Fruit fly (Drosophila melanogaster) whole organism, embryonic: Measurements from ENCODE around the gene CG18234.
A peak's percentile ranks its signal among the peaks of the same experiment; 100 is the strongest.

ENCODE experiments used
- Adf1 ChIP-seq: fragments of 200-800 bp; sonication (Bioruptor generic); IDR thresholded peaks from 2 replicates; pipeline ENCODE4 v1.3.6; 2022; ENCODE audit warnings: missing biosample characterization, missing genetic modification characterization
- CG10366 ChIP-seq: fragments of 200-800 bp; sonication (Bioruptor generic); IDR thresholded peaks from 2 replicates; pipeline ENCODE4 v1.3.6; 2022; ENCODE audit warnings: missing biosample characterization, missing genetic modification characterization
- CG10654 ChIP-seq: fragments of 200-800 bp; sonication (Bioruptor generic); optimal IDR thresholded peaks from 2 replicates; lab custom pipeline; 2016; ENCODE audit warnings: missing biosample characterization, missing genetic modification characterization
- CG10979 ChIP-seq: fragments of 200-800 bp; sonication (Bioruptor generic); optimal IDR thresholded peaks from 2 replicates; lab custom pipeline; 2018; ENCODE audit warnings: missing biosample characterization, mild to moderate bottlenecking, missing genetic modification characterization, moderate library complexity
- CG11456 ChIP-seq: fragments of 200-800 bp; sonication (Bioruptor generic); IDR thresholded peaks from 3 replicates; pipeline ENCODE4 v1.3.6; 2022; ENCODE audit warnings: missing biosample characterization, missing genetic modification characterization
- CG12391 ChIP-seq: fragments of 200-800 bp; sonication (Bioruptor generic); optimal IDR thresholded peaks from 3 replicates; lab custom pipeline; 2018; ENCODE audit warnings: missing biosample characterization, mild to moderate bottlenecking, missing genetic modification characterization, moderate library complexity
- CG13287 ChIP-seq: fragments of 200-800 bp; sonication (Bioruptor generic); IDR thresholded peaks from 2 replicates; pipeline ENCODE4 v1.3.6; 2022; ENCODE audit warnings: missing biosample characterization, missing genetic modification characterization; ENCODE audit not compliant: partially characterized antibody
- CG13424 ChIP-seq: fragments of 200-800 bp; sonication (Bioruptor generic); optimal IDR thresholded peaks from 2 replicates; lab custom pipeline; 2019; ENCODE audit warnings: missing biosample characterization, mild to moderate bottlenecking, missing genetic modification characterization, moderate library complexity
- CG13775 ChIP-seq: fragments of 200-800 bp; sonication (Bioruptor generic); optimal IDR thresholded peaks from 3 replicates; lab custom pipeline; 2017; ENCODE audit warnings: missing biosample characterization, mild to moderate bottlenecking, missing genetic modification characterization
- CG14667 ChIP-seq: fragments of 200-800 bp; sonication (Bioruptor generic); IDR thresholded peaks from 2 replicates; pipeline ENCODE4 v1.3.6; 2022; ENCODE audit warnings: missing biosample characterization, missing genetic modification characterization
- CG14710 ChIP-seq: fragments of 200-800 bp; sonication (Bioruptor generic); optimal IDR thresholded peaks from 3 replicates; lab custom pipeline; 2019; ENCODE audit warnings: missing biosample characterization, mild to moderate bottlenecking, missing genetic modification characterization, moderate library complexity
- CG14965 ChIP-seq: fragments of 200-800 bp; sonication (Bioruptor generic); optimal IDR thresholded peaks from 2 replicates; lab custom pipeline; 2016; ENCODE audit warnings: missing biosample characterization, missing genetic modification characterization, borderline replicate concordance
- CG15479 ChIP-seq: fragments of 200-800 bp; sonication (Bioruptor generic); optimal IDR thresholded peaks from 3 replicates; lab custom pipeline; 2019; ENCODE audit warnings: missing biosample characterization, mild to moderate bottlenecking, missing genetic modification characterization, moderate library complexity
- CG18599 ChIP-seq: fragments of 200-800 bp; sonication (Bioruptor generic); optimal IDR thresholded peaks from 3 replicates; lab custom pipeline; 2017; ENCODE audit warnings: missing biosample characterization, missing genetic modification characterization, mild to moderate bottlenecking, moderate library complexity, missing genetic modification reagents
- CG2129 ChIP-seq: fragments of 200-800 bp; sonication (Bioruptor generic); IDR thresholded peaks from 2 replicates; pipeline ENCODE4 v1.3.6; 2022; ENCODE audit warnings: missing biosample characterization, missing genetic modification characterization; ENCODE audit not compliant: partially characterized antibody
- CG31365 ChIP-seq: fragments of 200-800 bp; sonication (Bioruptor generic); optimal IDR thresholded peaks from 2 replicates; lab custom pipeline; 2018; ENCODE audit warnings: missing biosample characterization, mild to moderate bottlenecking, missing genetic modification characterization
- CG34376 ChIP-seq: fragments of 200-800 bp; sonication (Bioruptor generic); optimal IDR thresholded peaks from 2 replicates; lab custom pipeline; 2018; ENCODE audit warnings: missing biosample characterization, mild to moderate bottlenecking, missing genetic modification characterization
- CG3995 ChIP-seq: fragments of 200-800 bp; sonication (Bioruptor generic); optimal IDR thresholded peaks from 3 replicates; lab custom pipeline; 2016; ENCODE audit warnings: missing biosample characterization, missing genetic modification characterization
- CG6791 ChIP-seq: fragments of 200-800 bp; sonication (Bioruptor generic); IDR thresholded peaks from 3 replicates; pipeline ENCODE4 v1.3.6; 2022; ENCODE audit warnings: missing biosample characterization, missing genetic modification characterization; ENCODE audit not compliant: partially characterized antibody
- CG7786 ChIP-seq: fragments of 200-800 bp; sonication (Bioruptor generic); optimal IDR thresholded peaks from 2 replicates; lab custom pipeline; 2016; ENCODE audit warnings: missing biosample characterization, missing genetic modification characterization
- CG8924 ChIP-seq: fragments of 200-800 bp; optimal IDR thresholded peaks from 3 replicates; lab custom pipeline; 2019; ENCODE audit warnings: missing biosample characterization, mild to moderate bottlenecking, missing genetic modification characterization, moderate library complexity
- CG9727 ChIP-seq: fragments of 200-800 bp; sonication (Bioruptor generic); optimal IDR thresholded peaks from 3 replicates; lab custom pipeline; 2017; ENCODE audit warnings: missing biosample characterization, mild to moderate bottlenecking, missing genetic modification characterization
- Dip3 ChIP-seq: fragments of 200-800 bp; sonication (Bioruptor generic); optimal IDR thresholded peaks from 3 replicates; lab custom pipeline; 2016; ENCODE audit warnings: missing biosample characterization, missing genetic modification characterization
- Ets65A ChIP-seq: fragments of 200-800 bp; sonication (Bioruptor generic); peaks from one replicate; lab custom pipeline; 2016; ENCODE audit warnings: missing biosample characterization, missing genetic modification characterization
- Gsc ChIP-seq: fragments of 200-800 bp; sonication (Bioruptor generic); IDR thresholded peaks from 2 replicates; pipeline ENCODE4 v1.3.6; 2022; ENCODE audit warnings: missing biosample characterization, missing genetic modification characterization
- Hr39 ChIP-seq: fragments of >200 bp; optimal IDR thresholded peaks from 2 replicates; lab custom pipeline; 2017
- Oaz ChIP-seq: fragments of 200-800 bp; sonication (Bioruptor generic); IDR thresholded peaks from 2 replicates; pipeline ENCODE4 v1.3.6; 2022; ENCODE audit warnings: missing biosample characterization, missing genetic modification characterization
- Poxn ChIP-seq: fragments of 200-800 bp; sonication (Bioruptor generic); IDR thresholded peaks from 2 replicates; pipeline ENCODE4 v1.3.6; 2022; ENCODE audit warnings: missing biosample characterization, missing genetic modification characterization
- Scr ChIP-seq: fragments of 200-800 bp; sonication (Bioruptor generic); IDR thresholded peaks from 2 replicates; pipeline ENCODE4 v1.3.6; 2022; ENCODE audit warnings: missing biosample characterization, missing genetic modification characterization; ENCODE audit not compliant: partially characterized antibody
- Sry-δ ChIP-seq: fragments of 200-800 bp; sonication (Bioruptor generic); optimal IDR thresholded peaks from 2 replicates; lab custom pipeline; 2016; ENCODE audit warnings: missing biosample characterization, missing genetic modification characterization
- YL-1 ChIP-seq: fragments of 200-800 bp; sonication (Bioruptor generic); optimal IDR thresholded peaks from 3 replicates; lab custom pipeline; 2017; ENCODE audit warnings: missing biosample characterization, mild to moderate bottlenecking, missing genetic modification characterization
- aop ChIP-seq: fragments of 200-800 bp; sonication (Bioruptor generic); IDR thresholded peaks from 2 replicates; pipeline ENCODE4 v1.3.6; 2022; ENCODE audit warnings: missing biosample characterization, missing genetic modification characterization
- az2 ChIP-seq: fragments of 200-800 bp; sonication (Bioruptor generic); optimal IDR thresholded peaks from 3 replicates; lab custom pipeline; 2016; ENCODE audit warnings: missing biosample characterization, missing genetic modification characterization
- bsh ChIP-seq, 2 experiments: fragments of 200-800 bp; sonication (Bioruptor generic); optimal IDR thresholded peaks; 2 replicates each; lab custom pipeline; 2017 to 2018; ENCODE audit warnings: mild to moderate bottlenecking in 2 of 2, missing biosample characterization in 2 of 2, missing genetic modification characterization in 2 of 2, moderate library complexity in 1 of 2
- dm ChIP-seq: fragments of 200-800 bp; sonication (Bioruptor generic); optimal IDR thresholded peaks from 3 replicates; lab custom pipeline; 2016; ENCODE audit warnings: missing biosample characterization, missing genetic modification characterization
- esg ChIP-seq: fragments of 200-800 bp; sonication (Bioruptor generic); conservative IDR thresholded peaks from 2 replicates; pipeline ENCODE4 v1.3.6; 2022; ENCODE audit warnings: missing biosample characterization, missing genetic modification characterization
- fd96Cb ChIP-seq: fragments of 200-800 bp; sonication (Bioruptor generic); optimal IDR thresholded peaks from 2 replicates; lab custom pipeline; 2018; ENCODE audit warnings: missing biosample characterization, mild to moderate bottlenecking, missing genetic modification characterization, moderate library complexity
- fru ChIP-seq: fragments of >200 bp; optimal IDR thresholded peaks from 2 replicates; lab custom pipeline; 2017
- gcm2 ChIP-seq: fragments of 200-800 bp; sonication (Bioruptor generic); optimal IDR thresholded peaks from 2 replicates; lab custom pipeline; 2016; ENCODE audit warnings: missing biosample characterization, missing genetic modification characterization
- grau ChIP-seq: fragments of 200-800 bp; optimal IDR thresholded peaks from 3 replicates; lab custom pipeline; 2019; ENCODE audit warnings: missing biosample characterization, mild to moderate bottlenecking, missing genetic modification characterization, moderate library complexity
- kay ChIP-seq: fragments of 200-800 bp; sonication (Bioruptor generic); optimal IDR thresholded peaks from 2 replicates; lab custom pipeline; 2016; ENCODE audit warnings: missing biosample characterization, missing genetic modification characterization
- ken ChIP-seq: fragments of 200-800 bp; sonication (Bioruptor generic); IDR thresholded peaks from 3 replicates; pipeline ENCODE4 v1.3.6; 2022; ENCODE audit warnings: missing biosample characterization, missing genetic modification characterization
- lilli ChIP-seq: fragments of 200-800 bp; sonication (Bioruptor generic); optimal IDR thresholded peaks from 3 replicates; lab custom pipeline; 2016; ENCODE audit warnings: missing biosample characterization, missing genetic modification characterization
- mld ChIP-seq: fragments of 200-800 bp; sonication (Bioruptor generic); IDR thresholded peaks from 3 replicates; pipeline ENCODE4 v1.3.6; 2022; ENCODE audit warnings: missing biosample characterization, missing genetic modification characterization; ENCODE audit not compliant: partially characterized antibody
- pnt ChIP-seq: fragments of 200-800 bp; sonication (Bioruptor generic); optimal IDR thresholded peaks from 3 replicates; lab custom pipeline; 2016; ENCODE audit warnings: missing biosample characterization, missing genetic modification characterization
- pros ChIP-seq: fragments of 200-800 bp; sonication (Bioruptor generic); optimal IDR thresholded peaks from 3 replicates; lab custom pipeline; 2019; ENCODE audit warnings: missing biosample characterization, mild to moderate bottlenecking, missing genetic modification characterization, moderate library complexity
- sc ChIP-seq, 3 experiments: fragments of >200 bp in 2 of 3; fragments of 200-800 bp in 1 of 3; sonication (Bioruptor generic) in 1 of 3; optimal IDR thresholded peaks; 2 replicates in 2 of 3; 3 replicates in 1 of 3; lab custom pipeline; 2017; ENCODE audit warnings: mild to moderate bottlenecking in 1 of 3, missing biosample characterization in 1 of 3, missing genetic modification characterization in 1 of 3, missing genetic modification reagents in 1 of 3
- tin ChIP-seq: fragments of 200-800 bp; sonication (Bioruptor generic); optimal IDR thresholded peaks from 3 replicates; lab custom pipeline; 2016; ENCODE audit warnings: missing biosample characterization, missing genetic modification characterization
- unc-4 ChIP-seq: fragments of 200-800 bp; sonication (Bioruptor generic); IDR thresholded peaks from 2 replicates; pipeline ENCODE4 v1.3.6; 2022; ENCODE audit warnings: missing biosample characterization, missing genetic modification characterization; ENCODE audit not compliant: partially characterized antibody

CG18234 gene

DNA sequence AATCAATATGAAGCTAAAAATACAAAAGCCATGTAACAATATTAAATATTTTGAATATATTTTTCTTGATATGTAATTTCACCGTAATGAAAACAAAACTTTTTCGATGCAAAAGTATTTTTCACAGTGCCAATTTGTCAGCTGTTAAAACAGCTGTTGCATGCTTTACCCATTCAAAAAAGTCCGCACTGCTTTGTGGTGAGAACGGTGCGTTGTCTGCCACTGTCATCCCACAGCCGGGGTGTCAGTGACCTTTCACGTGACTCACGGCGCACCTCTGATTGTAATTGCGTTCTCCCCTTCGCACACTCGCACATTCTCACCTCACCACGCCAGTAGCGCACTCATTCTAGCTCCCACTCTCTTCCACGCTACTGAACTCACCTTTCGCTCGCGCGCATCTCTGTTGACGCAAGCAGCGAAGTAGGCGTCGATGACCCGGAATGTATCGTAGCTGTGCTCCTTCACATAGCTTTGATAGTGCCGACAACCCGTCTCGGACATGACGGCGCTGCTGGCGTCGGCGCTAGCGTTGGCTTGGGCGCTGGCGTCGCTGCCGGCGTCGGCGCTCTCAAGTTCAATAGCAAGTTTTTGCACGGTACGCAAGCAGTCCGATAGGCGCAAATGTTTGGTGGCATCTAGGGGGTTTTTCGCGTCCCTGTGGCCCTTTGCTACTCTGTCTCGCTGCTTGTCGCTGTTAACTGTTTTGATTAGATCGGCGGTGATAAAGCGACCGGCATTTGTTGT, 17.9 kb downstream of the CG18234 start (continued):
- peak; percentile 86 for TF ChIP-seq kay (GFP tag; lab: Kevin White, UChicago)
- TF ChIP-seq unc-4, result peak; percentile 68
- no peak for TF ChIP-seq Poxn (GFP tag; lab: Robert Waterston, UW)
- no peak for TF ChIP-seq Hr39 (lab: Kevin White, UChicago)
- peak; percentile 64 for TF ChIP-seq CG18599 (GFP tag; lab: Kevin White, UChicago)
- no peak for TF ChIP-seq CG10654 (GFP tag; lab: Kevin White, UChicago)
- TF ChIP-seq tin (GFP tag; lab: Kevin White, UChicago), result peak; percentile 1
- TF ChIP-seq grau, result peak; percentile 48
- peak; percentile 16 for TF ChIP-seq dm
- peak; percentile 60; the same call in 2 of the 3 replicates for TF ChIP-seq ken (GFP tag; lab: Robert Waterston, UW)
- TF ChIP-seq mld (GFP tag; lab: Robert Waterston, UW), result no peak
- peak; percentile 90 for TF ChIP-seq CG3995
- TF ChIP-seq CG2129, result peak; percentile 39
- TF ChIP-seq CG31365, result peak; percentile 95
- TF ChIP-seq CG14667 (GFP tag; lab: Robert Waterston, UW), result no peak
- peak; percentile 82 for TF ChIP-seq pros (GFP tag; lab: Kevin White, UChicago)
- no peak for TF ChIP-seq YL-1 (GFP tag; lab: Kevin White, UChicago)
- TF ChIP-seq CG13287 (GFP tag; lab: Robert Waterston, UW), result peak; percentile 81
- peak; percentile 38 for TF ChIP-seq CG7786
- peak; percentile 64 for TF ChIP-seq CG6791
- TF ChIP-seq CG14965 (GFP tag; lab: Kevin White, UChicago), result no peak
- peak; percentile 51 for TF ChIP-seq CG10979 (tag; lab: Kevin White, UChicago)
- no peak for TF ChIP-seq Gsc
- TF ChIP-seq Sry-δ (GFP tag; lab: Kevin White, UChicago), result peak; percentile 46
- TF ChIP-seq gcm2 (GFP tag; lab: Kevin White, UChicago), result peak; percentile 7
- 0 out of 2 replicates have a peak, but pooled peaks have one; percentile 29 for TF ChIP-seq aop (GFP tag; lab: Robert Waterston, UW)
- peak; percentile 46 for TF ChIP-seq CG9727 (GFP tag; lab: Kevin White, UChicago)
- TF ChIP-seq bsh (GFP tag; optimal IDR thresholded peaks at IDR 0.05; lab: Kevin White, UChicago), result peak in 1 of 2 experiments; percentile 61
- TF ChIP-seq CG12391, result peak; percentile 62
- no peak for TF ChIP-seq Oaz (GFP tag; lab: Robert Waterston, UW)
- TF ChIP-seq CG13775 (GFP tag; lab: Kevin White, UChicago), result peak; percentile 6
- peak; percentile 75 for TF ChIP-seq Ets65A (GFP tag; lab: Kevin White, UChicago)
- TF ChIP-seq CG14710 (tag; lab: Kevin White, UChicago), result peak; percentile 47
- TF ChIP-seq CG34376 (GFP tag; lab: Kevin White, UChicago), result peak; percentile 70
- TF ChIP-seq CG11456 (GFP tag; lab: Robert Waterston, UW), result peak; percentile 66; the same call in 2 of the 3 replicates
- TF ChIP-seq fru (lab: Kevin White, UChicago), result no peak
- peak; percentile 33; the same call in 1 of the 2 replicates for TF ChIP-seq esg (GFP tag; lab: Robert Waterston, UW)
- TF ChIP-seq Adf1 (GFP tag; lab: Robert Waterston, UW), result peak; percentile 100
- TF ChIP-seq CG10366 (GFP tag; lab: Robert Waterston, UW), result peak; percentile 48
- TF ChIP-seq Scr, result peak; percentile 75
- peak; percentile 67 for TF ChIP-seq lilli (GFP tag; lab: Kevin White, UChicago)
- peak; percentile 21 for TF ChIP-seq pnt
- TF ChIP-seq fd96Cb (tag; lab: Kevin White, UChicago), result peak; percentile 33
- TF ChIP-seq CG8924 (tag; lab: Kevin White, UChicago), result no peak
- TF ChIP-seq CG15479 (GFP tag; lab: Kevin White, UChicago), result peak; percentile 89
- TF ChIP-seq Dip3 (GFP tag; lab: Kevin White, UChicago), result peak; percentile 20
- TF ChIP-seq sc (optimal IDR thresholded peaks at IDR 0.05; lab: Kevin White, UChicago), result no peak
- peak; percentile 3 for TF ChIP-seq sc (GFP tag; optimal IDR thresholded peaks at IDR 0.05; lab: Kevin White, UChicago)
- peak; percentile 34 for TF ChIP-seq az2 (GFP tag; lab: Kevin White, UChicago)
- TF ChIP-seq CG13424 (tag; lab: Kevin White, UChicago), result peak; percentile 10
